Worm (Caenorhabditis elegans) whole organism, L1 larva: ENCODE results near the gene F32G8.2.

Experiments
- C04F5.9 ChIP-seq: sonication (generic microtip); optimal IDR thresholded peaks from 2 replicates; lab custom pipeline; 2016; ENCODE audit warnings: missing genetic modification characterization, missing compliant biosample characterization
- C16A3.4 ChIP-seq: fragments of 150-350 bp; optimal IDR thresholded peaks from 2 replicates; lab custom pipeline; 2014; ENCODE audit warnings: missing biosample characterization, missing genetic modification characterization
- C34B4.2 ChIP-seq: sonication (generic microtip); optimal IDR thresholded peaks from 2 replicates; lab custom pipeline; 2017; ENCODE audit warnings: mild to moderate bottlenecking, missing genetic modification characterization, missing compliant biosample characterization
- blmp-1 ChIP-seq: fragments of 150-350 bp; optimal IDR thresholded peaks from 2 replicates; lab custom pipeline; 2014; ENCODE audit warnings: missing biosample characterization, missing genetic modification characterization
- ceh-82 ChIP-seq, 3 experiments: fragments of 150-350 bp in 1 of 3; sonication (generic microtip) in 2 of 3; optimal IDR thresholded peaks; 2 replicates each; lab custom pipeline; 2014 to 2017; ENCODE audit warnings: missing biosample characterization in 3 of 3, missing genetic modification characterization in 3 of 3
- ceh-90 ChIP-seq: sonication (generic microtip); optimal IDR thresholded peaks from 2 replicates; lab custom pipeline; 2016; ENCODE audit warnings: missing genetic modification characterization, missing compliant biosample characterization
- dpl-1 ChIP-seq, 3 experiments: fragments of 150-350 bp in 2 of 3; sonication (generic microtip) in 1 of 3; optimal IDR thresholded peaks; 2 replicates each; lab custom pipeline; 2014 to 2017; ENCODE audit warnings: missing biosample characterization in 3 of 3, missing genetic modification characterization in 3 of 3, missing genetic modification reagents in 3 of 3
- dsc-1 ChIP-seq: sonication (generic microtip); optimal IDR thresholded peaks from 2 replicates; lab custom pipeline; 2016; ENCODE audit warnings: mild to moderate bottlenecking, missing genetic modification characterization, missing compliant biosample characterization
- efl-3 ChIP-seq: fragments of 200-800 bp; sonication (Bioruptor generic); optimal IDR thresholded peaks from 2 replicates; lab custom pipeline; 2018; ENCODE audit warnings: mild to moderate bottlenecking, missing genetic modification characterization, missing compliant biosample characterization
- egl-27 ChIP-seq, 2 experiments: fragments of 150-350 bp in 1 of 2; sonication (generic microtip); optimal IDR thresholded peaks; 3 replicates each; lab custom pipeline; 2017 to 2018; ENCODE audit warnings: missing biosample characterization in 2 of 2, missing genetic modification characterization in 2 of 2, missing genetic modification reagents in 2 of 2
- elt-2 ChIP-seq: sonication (generic microtip); optimal IDR thresholded peaks from 2 replicates; lab custom pipeline; 2016; ENCODE audit warnings: missing genetic modification characterization, mild to moderate bottlenecking, inconsistent platforms, missing compliant biosample characterization, missing genetic modification reagents
- elt-3 ChIP-seq, 6 experiments: fragments of 150-350 bp in 1 of 6; sonication (generic microtip); optimal IDR thresholded peaks; 2 replicates each; lab custom pipeline; 2017 to 2018; ENCODE audit warnings: missing biosample characterization in 6 of 6, missing genetic modification characterization in 6 of 6, inconsistent platforms in 1 of 6
- ets-5 ChIP-seq: fragments of 200-800 bp; sonication (Bioruptor generic); IDR thresholded peaks from 2 replicates; pipeline ENCODE4 v1.3.6; 2022; ENCODE audit warnings: missing genetic modification characterization, missing compliant biosample characterization
- fkh-10 ChIP-seq: sonication (generic microtip); optimal IDR thresholded peaks from 2 replicates; lab custom pipeline; 2017; ENCODE audit warnings: missing biosample characterization, missing genetic modification reagents, missing genetic modification characterization
- fkh-4 ChIP-seq: sonication (generic microtip); optimal IDR thresholded peaks from 2 replicates; lab custom pipeline; 2016; ENCODE audit warnings: missing compliant biosample characterization, missing genetic modification characterization, borderline replicate concordance
- fkh-8 ChIP-seq: sonication (generic microtip); optimal IDR thresholded peaks from 2 replicates; lab custom pipeline; 2016; ENCODE audit warnings: mild to moderate bottlenecking, missing genetic modification characterization, missing compliant biosample characterization
- fos-1 ChIP-seq: fragments of 150-350 bp; optimal IDR thresholded peaks from 2 replicates; lab custom pipeline; 2014; ENCODE audit warnings: missing biosample characterization, missing genetic modification characterization
- grh-1 ChIP-seq: fragments of 200-800 bp; sonication (Bioruptor generic); IDR thresholded peaks from 2 replicates; pipeline ENCODE4 v1.3.6; 2022; ENCODE audit warnings: missing genetic modification reagents, missing genetic modification characterization, missing compliant biosample characterization
- hlh-17 ChIP-seq: fragments of 200-800 bp; sonication (Bioruptor generic); optimal IDR thresholded peaks from 2 replicates; lab custom pipeline; 2018; ENCODE audit warnings: missing genetic modification characterization, mild to moderate bottlenecking, missing compliant biosample characterization, moderate library complexity, borderline replicate concordance
- hlh-4 ChIP-seq: sonication (generic microtip); optimal IDR thresholded peaks from 2 replicates; lab custom pipeline; 2016; ENCODE audit warnings: mild to moderate bottlenecking, missing genetic modification characterization, missing compliant biosample characterization
- jun-1 ChIP-seq: fragments of 150-350 bp; optimal IDR thresholded peaks from 2 replicates; lab custom pipeline; 2014; ENCODE audit warnings: missing biosample characterization, missing genetic modification reagents, missing genetic modification characterization
- lin-13 ChIP-seq: fragments of 150-350 bp; optimal IDR thresholded peaks from 2 replicates; lab custom pipeline; 2014; ENCODE audit warnings: missing biosample characterization, missing genetic modification reagents, missing genetic modification characterization
- lin-14 ChIP-seq: fragments of 200-800 bp; sonication (Bioruptor generic); optimal IDR thresholded peaks from 2 replicates; lab custom pipeline; 2018; ENCODE audit warnings: mild to moderate bottlenecking, missing genetic modification characterization, moderate library complexity, missing compliant biosample characterization
- lin-35 ChIP-seq, 2 experiments: fragments of 150-350 bp; optimal IDR thresholded peaks; 2 replicates each; lab custom pipeline; 2014; ENCODE audit warnings: missing biosample characterization in 2 of 2, missing genetic modification characterization in 2 of 2, missing genetic modification reagents in 2 of 2
- lin-39 ChIP-seq: fragments of 150-350 bp; optimal IDR thresholded peaks from 2 replicates; lab custom pipeline; 2014; ENCODE audit warnings: missing biosample characterization, missing genetic modification reagents, missing genetic modification characterization
- mdl-1 ChIP-seq, 2 experiments: fragments of 150-350 bp; optimal IDR thresholded peaks; 2 replicates each; lab custom pipeline; 2014 to 2017; ENCODE audit warnings: missing biosample characterization in 2 of 2, missing genetic modification characterization in 2 of 2, inconsistent platforms in 1 of 2
- mep-1 ChIP-seq: fragments of 150-350 bp; optimal IDR thresholded peaks from 2 replicates; lab custom pipeline; 2014; ENCODE audit warnings: missing biosample characterization, missing genetic modification characterization
- nhr-12 ChIP-seq: sonication (generic microtip); optimal IDR thresholded peaks from 2 replicates; lab custom pipeline; 2017; ENCODE audit warnings: missing biosample characterization, missing genetic modification characterization
- nhr-19 ChIP-seq: fragments of 200-800 bp; sonication (Bioruptor generic); conservative IDR thresholded peaks from 2 replicates; pipeline ENCODE4 v1.3.6; 2022; ENCODE audit warnings: missing genetic modification characterization, missing compliant biosample characterization
- nhr-20 ChIP-seq: sonication (generic microtip); optimal IDR thresholded peaks from 2 replicates; lab custom pipeline; 2016; ENCODE audit warnings: mild to moderate bottlenecking, missing genetic modification characterization, missing compliant biosample characterization
- nhr-237 ChIP-seq: fragments of 150-350 bp; optimal IDR thresholded peaks from 2 replicates; lab custom pipeline; 2014; ENCODE audit warnings: missing biosample characterization, missing genetic modification characterization
- nhr-28 ChIP-seq: fragments of 150-350 bp; optimal IDR thresholded peaks from 2 replicates; lab custom pipeline; 2014; ENCODE audit warnings: missing biosample characterization, missing genetic modification characterization
- nhr-47 ChIP-seq: sonication (generic microtip); optimal IDR thresholded peaks from 2 replicates; lab custom pipeline; 2016; ENCODE audit warnings: mild to moderate bottlenecking, missing genetic modification characterization, moderate library complexity, missing compliant biosample characterization
- nhr-76 ChIP-seq: sonication (generic microtip); optimal IDR thresholded peaks from 2 replicates; lab custom pipeline; 2017; ENCODE audit warnings: missing biosample characterization, missing genetic modification characterization
- nhr-85 ChIP-seq: sonication (generic microtip); peaks from one replicate; lab custom pipeline; 2016; ENCODE audit warnings: missing genetic modification characterization, inconsistent platforms, missing compliant biosample characterization
- nhr-90 ChIP-seq: sonication (generic microtip); optimal IDR thresholded peaks from 2 replicates; lab custom pipeline; 2016; ENCODE audit warnings: mild to moderate bottlenecking, missing genetic modification characterization, missing compliant biosample characterization; ENCODE audit not compliant: poor library complexity
- pag-3 ChIP-seq: sonication (generic microtip); optimal IDR thresholded peaks from 2 replicates; lab custom pipeline; 2017; ENCODE audit warnings: missing genetic modification characterization, mild to moderate bottlenecking, missing compliant biosample characterization, antibody characterized with exemption, borderline replicate concordance; ENCODE audit not compliant: insufficient read depth
- pax-3 ChIP-seq: fragments of 200-800 bp; sonication (Bioruptor generic); optimal IDR thresholded peaks from 2 replicates; lab custom pipeline; 2018; ENCODE audit warnings: mild to moderate bottlenecking, missing genetic modification characterization, moderate library complexity, missing compliant biosample characterization
- skn-1 ChIP-seq: fragments of 150-350 bp; optimal IDR thresholded peaks from 2 replicates; lab custom pipeline; 2014; ENCODE audit warnings: missing biosample characterization, missing genetic modification characterization
- sox-4 ChIP-seq: sonication (generic microtip); optimal IDR thresholded peaks from 2 replicates; lab custom pipeline; 2016; ENCODE audit warnings: missing genetic modification characterization, missing compliant biosample characterization
- sptf-1 ChIP-seq: fragments of 150-350 bp; optimal IDR thresholded peaks from 2 replicates; lab custom pipeline; 2014; ENCODE audit warnings: missing biosample characterization, missing genetic modification characterization
- sup-37 ChIP-seq: fragments of 200-800 bp; sonication (Bioruptor generic); optimal IDR thresholded peaks from 2 replicates; lab custom pipeline; 2018; ENCODE audit warnings: mild to moderate bottlenecking, missing genetic modification characterization, missing compliant biosample characterization
- swsn-7 ChIP-seq: sonication (generic microtip); optimal IDR thresholded peaks from 2 replicates; lab custom pipeline; 2016; ENCODE audit warnings: missing genetic modification characterization, missing compliant biosample characterization
- tbx-2 ChIP-seq: sonication (generic microtip); optimal IDR thresholded peaks from 2 replicates; lab custom pipeline; 2016; ENCODE audit warnings: missing genetic modification characterization, missing compliant biosample characterization
- tlp-1 ChIP-seq: fragments of 150-350 bp; optimal IDR thresholded peaks from 2 replicates; lab custom pipeline; 2014; ENCODE audit warnings: missing biosample characterization, missing genetic modification characterization
- unc-30 ChIP-seq: sonication (generic microtip); optimal IDR thresholded peaks from 2 replicates; lab custom pipeline; 2017; ENCODE audit warnings: missing biosample characterization, missing genetic modification characterization
- unc-62 ChIP-seq: fragments of 150-350 bp; optimal IDR thresholded peaks from 2 replicates; lab custom pipeline; 2014; ENCODE audit warnings: missing biosample characterization, missing genetic modification reagents, missing genetic modification characterization
- unc-86 ChIP-seq: sonication (generic microtip); optimal IDR thresholded peaks from 2 replicates; lab custom pipeline; 2016; ENCODE audit warnings: missing genetic modification characterization, missing compliant biosample characterization
- vab-15 ChIP-seq: sonication (generic microtip); optimal IDR thresholded peaks from 2 replicates; lab custom pipeline; 2017; ENCODE audit warnings: missing genotype, mild to moderate bottlenecking, missing genetic modification characterization, missing compliant biosample characterization
- xbp-1 ChIP-seq: sonication (generic microtip); optimal IDR thresholded peaks from 2 replicates; lab custom pipeline; 2016; ENCODE audit warnings: missing genetic modification characterization, missing compliant biosample characterization
- zag-1 ChIP-seq: fragments of 150-350 bp; optimal IDR thresholded peaks from 2 replicates; lab custom pipeline; 2014; ENCODE audit warnings: missing biosample characterization, missing genetic modification characterization
- zip-4 ChIP-seq: fragments of 200-800 bp; sonication (Bioruptor generic); optimal IDR thresholded peaks from 2 replicates; lab custom pipeline; 2018; ENCODE audit warnings: mild to moderate bottlenecking, missing genetic modification characterization, moderate library complexity, missing compliant biosample characterization
- ztf-4 ChIP-seq: fragments of 150-350 bp; optimal IDR thresholded peaks from 2 replicates; lab custom pipeline; 2014; ENCODE audit warnings: missing biosample characterization, missing genetic modification characterization

The F32G8.2 gene

ce11 chrV:10578938-10579337 is 29.1 kb downstream of the F32G8.2 start, which contains the start of the genes erh-1 and lpd-9 (continued):
- TF ChIP-seq tlp-1 (tag; lab: Kevin White, UChicago) = no peak
- peak; percentile 82 for TF ChIP-seq nhr-20
- TF ChIP-seq ceh-82 (tag; optimal IDR thresholded peaks at IDR 0.05; lab: Kevin White, UChicago) = peak; percentile 77 to 84 (median 79)
- TF ChIP-seq unc-62 (GFP tag; lab: Kevin White, UChicago) = no peak
- no peak for TF ChIP-seq nhr-237
- TF ChIP-seq C04F5.9 (tag; lab: Kevin White, UChicago) = peak; percentile 53
- no peak for TF ChIP-seq lin-14 (GFP tag; lab: Kevin White, UChicago)
- TF ChIP-seq C34B4.2 = no peak
- peak; percentile 73 to 87 for TF ChIP-seq lin-35 (GFP tag; optimal IDR thresholded peaks at IDR 0.05; lab: Kevin White, UChicago)
- peak; percentile 59 for TF ChIP-seq zip-4 (GFP tag; lab: Kevin White, UChicago)
- TF ChIP-seq elt-2 (tag; lab: Kevin White, UChicago) = peak; percentile 73
- TF ChIP-seq mep-1 (tag; lab: Kevin White, UChicago) = peak; percentile 90
- TF ChIP-seq hlh-17 (GFP tag; lab: Kevin White, UChicago) = no peak
- peak; percentile 74 for TF ChIP-seq skn-1 (tag; lab: Kevin White, UChicago)
- TF ChIP-seq tbx-2 (tag; lab: Kevin White, UChicago) = peak; percentile 87
- peak; percentile 75 to 83 (median 79) for TF ChIP-seq dpl-1 (GFP tag; optimal IDR thresholded peaks at IDR 0.05; lab: Kevin White, UChicago)
- TF ChIP-seq sup-37 = peak; percentile 39
- TF ChIP-seq pag-3 (tag; lab: Kevin White, UChicago) = peak; percentile 53
- TF ChIP-seq unc-30 (tag; lab: Kevin White, UChicago) = no peak
- TF ChIP-seq fos-1 (tag; lab: Kevin White, UChicago) = no peak
- peak; percentile 70 for TF ChIP-seq lin-39
- TF ChIP-seq nhr-19 (GFP tag; lab: Robert Waterston, UW) = peak; percentile 85
- TF ChIP-seq fkh-8 (tag; lab: Kevin White, UChicago) = peak; percentile 55
- TF ChIP-seq egl-27 (tag; optimal IDR thresholded peaks at IDR 0.05; lab: Kevin White, UChicago) = no peak
- TF ChIP-seq sptf-1 (tag; lab: Kevin White, UChicago) = no peak
- no peak for TF ChIP-seq nhr-28 (tag; lab: Kevin White, UChicago)
- peak; percentile 28 for TF ChIP-seq sox-4 (tag; lab: Kevin White, UChicago)
- TF ChIP-seq unc-86 (tag; lab: Kevin White, UChicago) = peak; percentile 80
- TF ChIP-seq lin-13 (GFP tag; lab: Kevin White, UChicago) = peak; percentile 17
- no peak for TF ChIP-seq vab-15 (tag; lab: Kevin White, UChicago)
- peak; percentile 53 for TF ChIP-seq jun-1
- peak; percentile 17 for TF ChIP-seq fkh-10
- no peak for TF ChIP-seq zag-1
- TF ChIP-seq C16A3.4 (tag; lab: Kevin White, UChicago) = peak; percentile 57
- TF ChIP-seq grh-1 (GFP tag; lab: Robert Waterston, UW) = peak; percentile 81
- TF ChIP-seq efl-3 (GFP tag; lab: Kevin White, UChicago) = no peak
- TF ChIP-seq hlh-4 (tag; lab: Kevin White, UChicago) = no peak
- no peak for TF ChIP-seq ceh-90 (tag; lab: Kevin White, UChicago)
- peak; percentile 85 for TF ChIP-seq nhr-90
- peak; percentile 88 for TF ChIP-seq dsc-1 (tag; lab: Kevin White, UChicago)
- TF ChIP-seq fkh-4 (tag; lab: Kevin White, UChicago) = no peak
- peak; percentile 90 for TF ChIP-seq nhr-47
- TF ChIP-seq pax-3 = peak; percentile 19
- TF ChIP-seq nhr-12 = no peak
- TF ChIP-seq mdl-1 (tag; optimal IDR thresholded peaks at IDR 0.05; lab: Kevin White, UChicago) = peak in 1 of 2 experiments; percentile 25
- TF ChIP-seq ets-5 = no peak
- TF ChIP-seq blmp-1 = peak; percentile 67
- TF ChIP-seq ztf-4 = no peak
- TF ChIP-seq nhr-85 (tag; lab: Kevin White, UChicago) = peak; percentile 87
- TF ChIP-seq xbp-1 (tag; lab: Kevin White, UChicago) = peak; percentile 85
- peak; percentile 87 for TF ChIP-seq swsn-7 (tag; lab: Kevin White, UChicago)
- no peak for TF ChIP-seq nhr-76 (tag; lab: Kevin White, UChicago)
- peak in 1 of 6 experiments; percentile 34 for TF ChIP-seq elt-3 (tag; optimal IDR thresholded peaks at IDR 0.05; lab: Kevin White, UChicago)
